Worm (Caenorhabditis elegans) whole organism, late embryonic: ENCODE data around the gene nspc-16.

Experiments used
- C08G9.2 ChIP-seq: sonication (generic microtip); optimal IDR thresholded peaks from 2 replicates; lab custom pipeline; 2016; ENCODE audit warnings: mild to moderate bottlenecking, missing genetic modification characterization, moderate library complexity, missing compliant biosample characterization
- K09A11.1 ChIP-seq: sonication (generic microtip); optimal IDR thresholded peaks from 2 replicates; lab custom pipeline; 2017; ENCODE audit warnings: antibody characterized with exemption, mild to moderate bottlenecking, missing genetic modification characterization, missing compliant biosample characterization; ENCODE audit not compliant: insufficient read depth
- T23F11.4 ChIP-seq: fragments of 200-800 bp; sonication (Bioruptor generic); optimal IDR thresholded peaks from 2 replicates; lab custom pipeline; 2018; ENCODE audit warnings: mild to moderate bottlenecking, missing genetic modification characterization, missing compliant biosample characterization
- Y22D7AL.16 ChIP-seq: sonication (generic microtip); optimal IDR thresholded peaks from 2 replicates; lab custom pipeline; 2016; ENCODE audit warnings: missing genetic modification characterization, missing compliant biosample characterization
- ahr-1 ChIP-seq: sonication (generic microtip); optimal IDR thresholded peaks from 2 replicates; lab custom pipeline; 2016; ENCODE audit warnings: missing genetic modification characterization, missing compliant biosample characterization
- ama-1 ChIP-seq: fragments of 150-350 bp; optimal IDR thresholded peaks from 2 replicates; lab custom pipeline; 2014
- ceh-14 ChIP-seq: sonication (generic microtip); optimal IDR thresholded peaks from 2 replicates; lab custom pipeline; 2016; ENCODE audit warnings: missing genotype, missing genetic modification characterization, missing compliant biosample characterization
- ceh-18 ChIP-seq: sonication (generic microtip); optimal IDR thresholded peaks from 2 replicates; lab custom pipeline; 2016; ENCODE audit warnings: missing genetic modification characterization, missing compliant biosample characterization
- ceh-19 ChIP-seq: fragments of 200-800 bp; sonication (Bioruptor generic); optimal IDR thresholded peaks from 2 replicates; lab custom pipeline; 2018; ENCODE audit warnings: mild to moderate bottlenecking, missing genetic modification characterization, missing compliant biosample characterization
- ceh-2 ChIP-seq: sonication (generic microtip); optimal IDR thresholded peaks from 2 replicates; lab custom pipeline; 2016; ENCODE audit warnings: missing genotype, missing genetic modification characterization, missing compliant biosample characterization
- ceh-24 ChIP-seq: sonication (generic microtip); optimal IDR thresholded peaks from 2 replicates; lab custom pipeline; 2016; ENCODE audit warnings: mild to moderate bottlenecking, missing genetic modification characterization, missing compliant biosample characterization
- ceh-31 ChIP-seq: sonication (generic microtip); optimal IDR thresholded peaks from 2 replicates; lab custom pipeline; 2016; ENCODE audit warnings: missing genetic modification characterization, missing compliant biosample characterization
- ceh-34 ChIP-seq: sonication (generic microtip); optimal IDR thresholded peaks from 2 replicates; lab custom pipeline; 2016; ENCODE audit warnings: mild to moderate bottlenecking, missing genetic modification characterization, missing compliant biosample characterization
- ceh-45 ChIP-seq: fragments of 200-800 bp; sonication (Bioruptor generic); IDR thresholded peaks from 2 replicates; pipeline ENCODE4 v1.3.6; 2022; ENCODE audit warnings: missing genetic modification reagents, missing genetic modification characterization, missing compliant biosample characterization
- che-1 ChIP-seq: sonication (generic microtip); optimal IDR thresholded peaks from 2 replicates; lab custom pipeline; 2016; ENCODE audit warnings: mild to moderate bottlenecking, missing genetic modification characterization, missing compliant biosample characterization
- dmd-4 ChIP-seq: sonication (generic microtip); optimal IDR thresholded peaks from 2 replicates; lab custom pipeline; 2016; ENCODE audit warnings: borderline replicate concordance, missing genetic modification characterization, missing compliant biosample characterization
- dve-1 ChIP-seq: sonication (generic microtip); optimal IDR thresholded peaks from 2 replicates; lab custom pipeline; 2017; ENCODE audit warnings: antibody characterized with exemption, mild to moderate bottlenecking, missing genetic modification characterization, missing compliant biosample characterization
- elt-2 ChIP-seq: sonication (generic microtip); optimal IDR thresholded peaks from 2 replicates; lab custom pipeline; 2016; ENCODE audit warnings: missing genetic modification reagents, missing genetic modification characterization, missing compliant biosample characterization
- elt-4 ChIP-seq: sonication (generic microtip); optimal IDR thresholded peaks from 2 replicates; lab custom pipeline; 2016; ENCODE audit warnings: missing genetic modification characterization, missing compliant biosample characterization
- ets-4 ChIP-seq: sonication (generic microtip); optimal IDR thresholded peaks from 2 replicates; lab custom pipeline; 2016; ENCODE audit warnings: missing genetic modification characterization, missing compliant biosample characterization
- eyg-1 ChIP-seq: sonication (generic microtip); optimal IDR thresholded peaks from 2 replicates; lab custom pipeline; 2016; ENCODE audit warnings: missing genotype, missing genetic modification characterization, missing compliant biosample characterization
- hlh-13 ChIP-seq: fragments of 200-800 bp; sonication (Bioruptor generic); optimal IDR thresholded peaks from 2 replicates; lab custom pipeline; 2018; ENCODE audit warnings: mild to moderate bottlenecking, missing genetic modification characterization, missing compliant biosample characterization
- hlh-30 ChIP-seq: sonication (generic microtip); optimal IDR thresholded peaks from 2 replicates; lab custom pipeline; 2017; ENCODE audit warnings: antibody characterized with exemption, missing genetic modification characterization, missing compliant biosample characterization; ENCODE audit not compliant: insufficient read depth
- hlh-6 ChIP-seq: sonication (generic microtip); optimal IDR thresholded peaks from 2 replicates; lab custom pipeline; 2016; ENCODE audit warnings: missing genotype, missing genetic modification characterization, missing compliant biosample characterization
- hlh-8 ChIP-seq: sonication (generic microtip); optimal IDR thresholded peaks from 2 replicates; lab custom pipeline; 2016; ENCODE audit warnings: missing genotype, missing genetic modification characterization, missing compliant biosample characterization
- lin-11 ChIP-seq: fragments of 200-800 bp; sonication (Bioruptor generic); optimal IDR thresholded peaks from 2 replicates; lab custom pipeline; 2018; ENCODE audit warnings: mild to moderate bottlenecking, missing genetic modification characterization, missing compliant biosample characterization
- madf-2 ChIP-seq: sonication (generic microtip); optimal IDR thresholded peaks from 2 replicates; lab custom pipeline; 2017; ENCODE audit warnings: missing genetic modification characterization, missing compliant biosample characterization
- nfya-1 ChIP-seq: sonication (generic microtip); optimal IDR thresholded peaks from 2 replicates; lab custom pipeline; 2017; ENCODE audit warnings: missing genetic modification characterization, mild to moderate bottlenecking, missing compliant biosample characterization, antibody characterized with exemption, moderate library complexity
- nhr-11 ChIP-seq: fragments of 150-350 bp; optimal IDR thresholded peaks from 2 replicates; lab custom pipeline; 2014; ENCODE audit warnings: missing biosample characterization, missing genetic modification characterization
- nhr-232 ChIP-seq: sonication (generic microtip); optimal IDR thresholded peaks from 2 replicates; lab custom pipeline; 2016; ENCODE audit warnings: missing genetic modification characterization, missing compliant biosample characterization
- pax-1 ChIP-seq: fragments of 150-350 bp; optimal IDR thresholded peaks from 2 replicates; lab custom pipeline; 2014; ENCODE audit warnings: missing biosample characterization, missing genetic modification characterization
- pha-2 ChIP-seq: sonication (generic microtip); optimal IDR thresholded peaks from 2 replicates; lab custom pipeline; 2017; ENCODE audit warnings: mild to moderate bottlenecking, missing genetic modification characterization, missing compliant biosample characterization
- pqm-1 ChIP-seq: sonication (generic microtip); optimal IDR thresholded peaks from 2 replicates; lab custom pipeline; 2016; ENCODE audit warnings: missing genetic modification characterization, missing compliant biosample characterization
- pros-1 ChIP-seq: fragments of 150-350 bp; optimal IDR thresholded peaks from 2 replicates; lab custom pipeline; 2014; ENCODE audit warnings: missing biosample characterization, missing genetic modification reagents, missing genetic modification characterization
- ref-2 ChIP-seq: sonication (generic microtip); optimal IDR thresholded peaks from 2 replicates; lab custom pipeline; 2016; ENCODE audit warnings: missing genetic modification characterization, missing compliant biosample characterization
- rnt-1 ChIP-seq: sonication (generic microtip); optimal IDR thresholded peaks from 2 replicates; lab custom pipeline; 2016; ENCODE audit warnings: missing genetic modification characterization, missing compliant biosample characterization
- sdc-2 ChIP-seq: sonication (generic microtip); optimal IDR thresholded peaks from 2 replicates; lab custom pipeline; 2016; ENCODE audit warnings: missing genotype, missing genetic modification characterization, missing compliant biosample characterization
- sox-2 ChIP-seq: fragments of 200-800 bp; sonication (Bioruptor generic); IDR thresholded peaks from 2 replicates; pipeline ENCODE4 v1.3.6; 2022; ENCODE audit warnings: missing genetic modification reagents, missing genetic modification characterization, missing compliant biosample characterization
- syd-9 ChIP-seq: sonication (generic microtip); optimal IDR thresholded peaks from 2 replicates; lab custom pipeline; 2016; ENCODE audit warnings: mild to moderate bottlenecking, missing genetic modification characterization, moderate library complexity, missing compliant biosample characterization
- tbx-2 ChIP-seq: sonication (generic microtip); optimal IDR thresholded peaks from 2 replicates; lab custom pipeline; 2016; ENCODE audit warnings: missing genetic modification characterization, missing compliant biosample characterization
- unc-3 ChIP-seq, 2 experiments: fragments of 200-800 bp in 1 of 2; sonication (Bioruptor generic) in 1 of 2; sonication (generic microtip) in 1 of 2; conservative IDR thresholded peaks in 1 of 2; optimal IDR thresholded peaks in 1 of 2; 2 replicates each; pipeline versions ENCODE4 v1.3.6 to Lab custom; 2016 to 2022; ENCODE audit warnings: missing compliant biosample characterization in 2 of 2, missing genetic modification characterization in 2 of 2, missing genetic modification reagents in 1 of 2
- unc-42 ChIP-seq: sonication (generic microtip); optimal IDR thresholded peaks from 2 replicates; lab custom pipeline; 2016; ENCODE audit warnings: missing genotype, missing genetic modification characterization, missing compliant biosample characterization
- unc-55 ChIP-seq: sonication (generic microtip); optimal IDR thresholded peaks from 2 replicates; lab custom pipeline; 2017; ENCODE audit warnings: missing biosample characterization, missing genetic modification reagents, missing genetic modification characterization
- unc-86 ChIP-seq: sonication (generic microtip); optimal IDR thresholded peaks from 2 replicates; lab custom pipeline; 2016; ENCODE audit warnings: missing genetic modification characterization, missing compliant biosample characterization
- ztf-16 ChIP-seq: sonication (generic microtip); optimal IDR thresholded peaks from 2 replicates; lab custom pipeline; 2017; ENCODE audit warnings: missing genetic modification characterization, missing compliant biosample characterization

Gene nspc-16

DNA sequence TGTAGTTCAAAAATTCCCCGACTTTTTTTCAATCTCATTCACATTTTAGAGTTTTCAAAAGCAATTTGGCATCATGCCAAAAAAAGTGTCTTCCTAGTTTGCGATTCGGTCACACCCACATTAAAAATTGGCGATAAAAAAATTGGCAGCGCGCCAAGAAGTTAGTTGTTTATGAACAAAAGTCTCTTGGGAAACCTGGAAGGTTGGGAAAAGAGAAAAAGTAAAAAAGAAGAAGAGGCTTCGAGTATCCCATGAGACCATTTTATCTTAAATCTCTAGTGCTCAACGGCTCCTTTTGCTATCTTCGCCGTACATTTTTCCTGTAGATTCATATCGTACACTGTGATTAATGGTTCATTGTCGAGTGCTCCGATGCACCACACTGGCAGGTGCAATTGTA is 35.5 kb upstream of the nspc-16 start:
- TF ChIP-seq madf-2 (no peak), pqm-1 (tag; lab: Kevin White, UChicago) (no peak), ahr-1 (no peak), unc-86 (tag; lab: Kevin White, UChicago) (no peak), pax-1 (no peak), ceh-19 (GFP tag; lab: Kevin White, UChicago) (no peak), eyg-1 (tag; lab: Kevin White, UChicago) (no peak), nhr-232 (tag; lab: Kevin White, UChicago) (no peak), ceh-24 (tag; lab: Kevin White, UChicago) (no peak), nhr-11 (tag; lab: Kevin White, UChicago) (no peak), unc-3 (GFP tag; conservative IDR thresholded peaks at IDR 0.05; lab: Robert Waterston, UW) (no peak), unc-3 (tag; optimal IDR thresholded peaks at IDR 0.05; lab: Kevin White, UChicago) (no peak), unc-55 (GFP tag; lab: Kevin White, UChicago) (no peak), T23F11.4 (no peak), pha-2 (tag; lab: Kevin White, UChicago) (no peak)

DNA sequence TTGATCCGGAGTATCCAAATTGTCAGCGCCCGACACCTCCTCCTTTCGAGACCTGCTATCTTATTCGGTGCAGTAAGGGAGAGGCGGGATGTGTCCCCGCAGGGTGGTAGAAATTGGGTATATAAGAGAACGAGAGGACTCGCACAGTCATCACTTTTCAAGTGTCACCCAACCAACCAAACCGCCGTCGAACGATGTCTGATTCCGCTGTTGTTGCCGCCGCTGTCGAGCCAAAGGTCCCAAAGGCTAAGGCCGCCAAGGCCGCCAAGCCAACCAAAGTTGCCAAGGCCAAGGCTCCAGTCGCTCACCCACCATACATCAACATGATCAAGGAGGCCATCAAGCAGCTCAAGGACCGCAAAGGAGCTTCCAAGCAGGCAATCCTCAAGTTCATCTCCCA is 33.4 kb upstream of the nspc-16 start, which contains the start of gene his-24:
Gene his-24, plus strand, starts transcription at position 150 of the 400 bp plus-strand sequence.
- TF ChIP-seq elt-2 (tag; lab: Kevin White, UChicago) (peak; percentile 28), unc-55 (GFP tag; lab: Kevin White, UChicago) (peak; percentile 75), pros-1 (tag; lab: Kevin White, UChicago) (peak; percentile 6), ceh-45 (GFP tag; lab: Robert Waterston, UW) (0 out of 2 replicates have a peak, but pooled peaks have one; percentile 48), ceh-18 (tag; lab: Kevin White, UChicago) (peak; percentile 63), dve-1 (tag; lab: Kevin White, UChicago) (peak; percentile 54), ets-4 (no peak), ceh-19 (GFP tag; lab: Kevin White, UChicago) (peak; percentile 13), C08G9.2 (tag; lab: Kevin White, UChicago) (no peak), sdc-2 (tag; lab: Kevin White, UChicago) (peak; percentile 40), ref-2 (tag; lab: Kevin White, UChicago) (peak; percentile 73), ceh-31 (tag; lab: Kevin White, UChicago) (peak; percentile 45), unc-3 (GFP tag; conservative IDR thresholded peaks at IDR 0.05; lab: Robert Waterston, UW) (no peak), unc-3 (tag; optimal IDR thresholded peaks at IDR 0.05; lab: Kevin White, UChicago) (no peak), ama-1 (peak; percentile 67), K09A11.1 (no peak), nfya-1 (tag; lab: Kevin White, UChicago) (peak; percentile 73), ceh-2 (tag; lab: Kevin White, UChicago) (no peak), ceh-14 (tag; lab: Kevin White, UChicago) (no peak), unc-42 (tag; lab: Kevin White, UChicago) (peak; percentile 20), ceh-34 (tag; lab: Kevin White, UChicago) (peak; percentile 53), rnt-1 (tag; lab: Kevin White, UChicago) (peak; percentile 15), tbx-2 (tag; lab: Kevin White, UChicago) (peak; percentile 43)
- TF ChIP-seq, all 69 proteins: peak for 16

DNA sequence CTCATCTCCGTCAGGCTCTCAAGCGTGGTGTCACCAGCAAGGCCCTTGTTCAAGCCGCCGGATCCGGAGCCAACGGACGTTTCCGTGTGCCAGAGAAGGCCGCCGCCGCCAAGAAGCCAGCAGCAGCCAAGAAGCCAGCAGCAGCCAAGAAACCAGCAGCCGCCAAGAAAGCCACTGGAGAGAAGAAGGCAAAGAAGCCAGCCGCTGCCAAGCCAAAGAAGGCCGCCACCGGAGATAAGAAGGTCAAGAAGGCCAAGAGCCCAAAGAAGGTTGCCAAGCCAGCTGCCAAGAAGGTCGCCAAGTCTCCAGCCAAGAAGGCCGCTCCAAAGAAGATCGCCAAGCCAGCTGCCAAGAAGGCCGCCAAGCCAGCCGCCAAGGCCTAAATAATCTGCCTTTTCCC is 32.9 kb upstream of the nspc-16 start:
- TF ChIP-seq hlh-13 (GFP tag; lab: Kevin White, UChicago) (no peak), elt-4 (tag; lab: Kevin White, UChicago) (peak; percentile 49)

DNA sequence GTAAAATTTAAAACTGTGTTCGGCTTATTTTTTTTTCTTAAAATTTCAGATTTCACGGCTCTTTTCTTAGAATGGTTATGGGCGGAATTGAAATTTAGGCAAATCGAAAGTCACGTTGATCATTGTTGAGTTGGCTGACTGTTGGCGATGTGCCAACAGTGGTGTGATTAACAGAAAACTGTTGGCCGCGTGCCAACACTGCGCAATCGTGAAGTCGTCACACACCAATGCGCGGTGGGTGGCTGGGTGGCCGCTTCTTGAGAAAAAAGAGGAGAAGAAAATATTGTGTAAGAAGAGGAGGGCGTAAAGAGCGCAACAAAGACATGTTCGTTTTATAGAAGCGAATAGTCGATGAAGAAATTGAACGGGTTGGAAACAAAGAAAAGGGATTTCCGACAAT is 32.3 kb upstream of the nspc-16 start:
- no peak for TF ChIP-seq hlh-8 (tag; lab: Kevin White, UChicago)
- TF ChIP-seq dmd-4 (tag; lab: Kevin White, UChicago): peak; percentile 14
- TF ChIP-seq sdc-2 (tag; lab: Kevin White, UChicago): peak; percentile 59
- no peak for TF ChIP-seq ceh-34 (tag; lab: Kevin White, UChicago)
- TF ChIP-seq ceh-19 (GFP tag; lab: Kevin White, UChicago): no peak
- TF ChIP-seq tbx-2 (tag; lab: Kevin White, UChicago): no peak
- TF ChIP-seq pros-1 (tag; lab: Kevin White, UChicago): no peak
- no peak for TF ChIP-seq rnt-1 (tag; lab: Kevin White, UChicago)
- no peak for TF ChIP-seq Y22D7AL.16 (tag; lab: Kevin White, UChicago)
- TF ChIP-seq ets-4: no peak
- TF ChIP-seq ztf-16 (tag; lab: Kevin White, UChicago): no peak
- no peak for TF ChIP-seq K09A11.1
- TF ChIP-seq pqm-1 (tag; lab: Kevin White, UChicago): no peak
- TF ChIP-seq lin-11: no peak
- no peak for TF ChIP-seq hlh-6 (tag; lab: Kevin White, UChicago)
- no peak for TF ChIP-seq hlh-30 (tag; lab: Kevin White, UChicago)
- TF ChIP-seq che-1: no peak
- TF ChIP-seq eyg-1 (tag; lab: Kevin White, UChicago): no peak
- TF ChIP-seq sox-2 (GFP tag; lab: Robert Waterston, UW): peak; percentile 55; the same call in 1 of the 2 replicates
- no peak for TF ChIP-seq ahr-1
- no peak for TF ChIP-seq syd-9 (tag; lab: Kevin White, UChicago)
